Worm (Caenorhabditis elegans) whole organism, L4 larva: ENCODE measurements around the gene slc-25A18.2.
A peak's percentile ranks its signal among the peaks of the same experiment; 100 is the strongest.

Experiments used
- F44E2.7 ChIP-seq: fragments of 200-800 bp; sonication (Bioruptor generic); IDR thresholded peaks from 2 replicates; pipeline ENCODE4 v2.1.2; 2022; ENCODE audit warnings: missing genetic modification characterization, missing compliant biosample characterization
- F49E8.2 ChIP-seq: sonication (generic microtip); optimal IDR thresholded peaks from 2 replicates; lab custom pipeline; 2016; ENCODE audit warnings: missing compliant biosample characterization, mild to moderate bottlenecking, missing genetic modification characterization, borderline replicate concordance
- T20F7.1 ChIP-seq: fragments of 200-800 bp; sonication (Bioruptor generic); optimal IDR thresholded peaks from 2 replicates; lab custom pipeline; 2018; ENCODE audit warnings: mild to moderate bottlenecking, missing genetic modification characterization, missing compliant biosample characterization
- Y75B8A.6 ChIP-seq: fragments of 200-800 bp; sonication (Bioruptor generic); IDR thresholded peaks from 2 replicates; pipeline ENCODE4 v1.3.6; 2022; ENCODE audit warnings: missing genetic modification reagents, missing genetic modification characterization, missing compliant biosample characterization
- ZK337.2 ChIP-seq: fragments of 200-800 bp; sonication (Bioruptor generic); IDR thresholded peaks from 2 replicates; pipeline ENCODE4 v1.3.6; 2022; ENCODE audit warnings: missing genetic modification reagents, missing genetic modification characterization, missing compliant biosample characterization
- ceh-20 ChIP-seq: fragments of 200-800 bp; sonication (Bioruptor generic); IDR thresholded peaks from 2 replicates; pipeline ENCODE4 v1.3.6; 2022; ENCODE audit warnings: missing genetic modification reagents, missing genetic modification characterization, missing compliant biosample characterization
- ceh-44 ChIP-seq: fragments of 200-800 bp; sonication (Bioruptor generic); IDR thresholded peaks from 2 replicates; pipeline ENCODE4 v1.3.6; 2022; ENCODE audit warnings: missing genetic modification reagents, missing genetic modification characterization, missing compliant biosample characterization
- ceh-62 ChIP-seq: sonication (generic microtip); optimal IDR thresholded peaks from 2 replicates; lab custom pipeline; 2017; ENCODE audit warnings: missing biosample characterization, missing genetic modification characterization
- ces-1 ChIP-seq: fragments of 150-350 bp; sonication (generic microtip); optimal IDR thresholded peaks from 4 replicates; lab custom pipeline; 2014; ENCODE audit warnings: missing biosample characterization, missing genetic modification reagents, missing genetic modification characterization
- ctbp-1 ChIP-seq: fragments of 200-800 bp; sonication (Bioruptor generic); IDR thresholded peaks from 2 replicates; pipeline ENCODE4 v1.3.6; 2022; ENCODE audit warnings: missing genetic modification reagents, missing genetic modification characterization, missing compliant biosample characterization
- dmd-6 ChIP-seq: fragments of 200-800 bp; sonication (Bioruptor generic); IDR thresholded peaks from 2 replicates; pipeline ENCODE4 v1.3.6; 2022; ENCODE audit warnings: missing genetic modification reagents, missing genetic modification characterization, missing compliant biosample characterization
- dmd-8 ChIP-seq: fragments of 200-800 bp; sonication (Bioruptor generic); IDR thresholded peaks from 2 replicates; pipeline ENCODE4 v1.3.6; 2022; ENCODE audit warnings: missing genetic modification characterization, missing compliant biosample characterization
- egl-43 ChIP-seq: fragments of 200-800 bp; sonication (Bioruptor generic); IDR thresholded peaks from 2 replicates; pipeline ENCODE4 v1.3.6; 2022; ENCODE audit warnings: missing genetic modification reagents, missing genetic modification characterization, missing compliant biosample characterization
- lin-15B ChIP-seq: fragments of 150-350 bp; sonication (generic microtip); optimal IDR thresholded peaks from 3 replicates; lab custom pipeline; 2014; ENCODE audit warnings: missing biosample characterization, missing genetic modification characterization
- lin-29 ChIP-seq: fragments of 200-800 bp; sonication (Bioruptor generic); IDR thresholded peaks from 2 replicates; pipeline ENCODE4 v1.3.6; 2022; ENCODE audit warnings: missing genetic modification reagents, missing genetic modification characterization, missing compliant biosample characterization
- lir-3 ChIP-seq: sonication (generic microtip); optimal IDR thresholded peaks from 2 replicates; lab custom pipeline; 2016; ENCODE audit warnings: mild to moderate bottlenecking, missing genetic modification characterization, missing compliant biosample characterization
- madf-9 ChIP-seq: fragments of 200-800 bp; sonication (Bioruptor generic); conservative IDR thresholded peaks from 2 replicates; pipeline ENCODE4 v1.3.6; 2022; ENCODE audit warnings: missing genetic modification reagents, missing genetic modification characterization, missing compliant biosample characterization
- mdl-1 ChIP-seq, 2 experiments: fragments of 150-350 bp in 1 of 2; sonication (generic microtip) in 1 of 2; optimal IDR thresholded peaks; 2 replicates each; lab custom pipeline; 2014 to 2017; ENCODE audit warnings: missing biosample characterization in 2 of 2, missing genetic modification characterization in 2 of 2
- nhr-28 ChIP-seq: fragments of 150-350 bp; optimal IDR thresholded peaks from 2 replicates; lab custom pipeline; 2014; ENCODE audit warnings: missing biosample characterization, missing genetic modification characterization
- nhr-76 ChIP-seq: fragments of 150-350 bp; optimal IDR thresholded peaks from 2 replicates; lab custom pipeline; 2014; ENCODE audit warnings: missing biosample characterization, missing genetic modification characterization
- pqm-1 ChIP-seq: sonication (generic microtip); optimal IDR thresholded peaks from 2 replicates; lab custom pipeline; 2017; ENCODE audit warnings: missing biosample characterization, missing genetic modification characterization
- set-16 ChIP-seq: fragments of 200-800 bp; sonication (Bioruptor generic); IDR thresholded peaks from 2 replicates; pipeline ENCODE4 v1.3.6; 2022; ENCODE audit warnings: missing genetic modification reagents, missing genetic modification characterization, missing compliant biosample characterization
- snpc-1.2 ChIP-seq: fragments of 200-800 bp; sonication (Bioruptor generic); IDR thresholded peaks from 2 replicates; pipeline ENCODE4 v1.3.6; 2022; ENCODE audit warnings: missing genetic modification reagents, missing genetic modification characterization, missing compliant biosample characterization
- tag-97 ChIP-seq: fragments of 200-800 bp; sonication (Bioruptor generic); IDR thresholded peaks from 2 replicates; pipeline ENCODE4 v1.3.6; 2022; ENCODE audit warnings: missing genetic modification characterization, missing compliant biosample characterization
- tra-1 ChIP-seq: fragments of 200-800 bp; sonication (Bioruptor generic); IDR thresholded peaks from 2 replicates; pipeline ENCODE4 v1.3.6; 2022; ENCODE audit warnings: missing genetic modification reagents, missing genetic modification characterization, missing compliant biosample characterization
- unc-130 ChIP-seq: sonication (generic microtip); optimal IDR thresholded peaks from 2 replicates; lab custom pipeline; 2016; ENCODE audit warnings: missing genetic modification reagents, missing genetic modification characterization, missing compliant biosample characterization
- unc-62 ChIP-seq, 3 experiments: fragments of 150-350 bp in 1 of 3; sonication (generic microtip); optimal IDR thresholded peaks in 2 of 3; peaks in 1 of 3; 1 replicate in 1 of 3; 2 replicates in 2 of 3; lab custom pipeline; 2014 to 2017; ENCODE audit warnings: missing biosample characterization in 3 of 3, missing genetic modification characterization in 3 of 3, missing genetic modification reagents in 3 of 3, missing genotype in 1 of 3
- vab-7 ChIP-seq: fragments of 200-800 bp; sonication (Bioruptor generic); IDR thresholded peaks from 2 replicates; pipeline ENCODE4 v1.3.6; 2022; ENCODE audit warnings: missing genetic modification reagents, missing genetic modification characterization, missing compliant biosample characterization
- zip-2 ChIP-seq: fragments of 150-350 bp; optimal IDR thresholded peaks from 2 replicates; lab custom pipeline; 2014; ENCODE audit warnings: missing biosample characterization, missing genetic modification characterization

The slc-25A18.2 gene

DNA sequence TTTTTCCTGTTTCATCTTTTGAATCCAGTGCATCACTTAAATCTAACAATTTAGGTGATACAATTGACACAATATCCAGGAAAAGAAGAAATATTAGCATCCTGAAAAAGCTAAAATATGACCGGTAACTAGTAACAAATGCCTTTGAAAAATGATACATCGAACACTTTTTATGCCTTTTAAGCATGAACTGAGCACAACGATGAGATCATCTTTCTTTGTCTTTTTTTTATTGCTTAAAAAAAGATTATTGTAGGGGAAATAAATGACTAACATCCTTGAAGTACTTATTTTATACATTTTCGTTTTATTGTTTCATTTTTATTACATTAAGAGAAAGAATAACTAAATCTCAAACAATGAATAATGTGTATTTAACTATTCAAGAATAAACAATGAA, 9.0 kb upstream of the slc-25A18.2 start, which contains the start of gene F13B6.3:
F13B6.3 (minus strand) TSS at position 101 of the 400 bp plus-strand sequence.
- TF ChIP-seq snpc-1.2 (GFP tag; lab: Robert Waterston, UW) = no peak
- TF ChIP-seq zip-2 (tag; lab: Kevin White, UChicago) = no peak
- TF ChIP-seq F44E2.7 = no peak
- no peak for TF ChIP-seq ceh-44 (GFP tag; lab: Robert Waterston, UW)
- TF ChIP-seq ZK337.2 (GFP tag; lab: Robert Waterston, UW) = no peak
- TF ChIP-seq set-16 (GFP tag; lab: Robert Waterston, UW) = no peak
- TF ChIP-seq F49E8.2 = no peak
- TF ChIP-seq unc-130 (GFP tag; lab: Kevin White, UChicago) = no peak
- no peak for TF ChIP-seq lir-3 (tag; lab: Kevin White, UChicago)
- no peak for TF ChIP-seq tag-97 (GFP tag; lab: Robert Waterston, UW)
- TF ChIP-seq Y75B8A.6 = no peak
- TF ChIP-seq dmd-8 (GFP tag; lab: Robert Waterston, UW) = no peak

- TF ChIP-seq pqm-1 (tag; lab: Kevin White, UChicago) (peak; percentile 48), vab-7 (GFP tag; lab: Robert Waterston, UW) (no peak), lin-15B (tag; lab: Kevin White, UChicago) (no peak), tra-1 (0 out of 2 replicates have a peak, but pooled peaks have one; percentile 15), lin-29 (GFP tag; lab: Robert Waterston, UW) (no peak), egl-43 (GFP tag; lab: Robert Waterston, UW) (no peak), madf-9 (GFP tag; lab: Robert Waterston, UW) (no peak), T20F7.1 (GFP tag; lab: Kevin White, UChicago) (no peak), Y75B8A.6 (no peak), ceh-20 (GFP tag; lab: Robert Waterston, UW) (no peak), nhr-76 (tag; lab: Kevin White, UChicago) (no peak)
- TF ChIP-seq, all 104 proteins: peak for 2
Observed at ce11 chrIV:7467170-7467569, 7.7 kb upstream of the slc-25A18.2 start.

ce11 chrIV:7468638-7469037, 6.2 kb upstream of the slc-25A18.2 start:
- TF ChIP-seq zip-2 (tag; lab: Kevin White, UChicago) (no peak), unc-62 (GFP tag; optimal IDR thresholded peaks at IDR 0.05 in 1 of 2; lab: Kevin White, UChicago) (peak in 1 of 2 experiments; percentile 9), unc-62 (tag; optimal IDR thresholded peaks at IDR 0.05; lab: Kevin White, UChicago) (no peak), pqm-1 (tag; lab: Kevin White, UChicago) (peak; percentile 72)

DNA sequence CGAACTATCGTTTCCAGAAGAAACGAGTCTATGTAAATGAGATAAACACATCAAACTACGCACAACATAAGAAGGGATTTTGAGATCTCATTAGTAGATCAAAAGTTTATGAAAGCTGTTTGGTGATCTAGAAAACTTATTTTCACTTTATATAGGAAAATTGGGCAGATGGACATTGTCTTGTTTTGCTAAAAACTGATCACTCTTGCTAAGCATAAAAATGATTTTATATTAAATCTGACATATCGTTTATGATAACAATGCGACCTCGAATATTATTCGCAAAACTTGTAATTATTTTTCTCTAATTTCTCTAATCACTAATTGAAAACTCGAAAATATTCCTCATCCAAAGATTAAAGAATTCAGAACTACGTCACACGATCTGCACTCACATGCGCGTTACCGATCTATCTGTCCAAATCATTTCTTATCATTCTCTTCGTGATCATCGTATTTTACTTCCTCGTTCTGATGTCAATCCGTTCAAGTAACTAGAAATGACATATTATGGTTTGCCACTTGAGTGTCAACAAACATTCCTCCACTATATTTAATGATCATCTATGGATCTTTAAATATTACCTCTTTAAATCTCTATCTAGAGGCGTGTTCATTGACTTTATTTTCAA, 4.9 kb upstream of the slc-25A18.2 start, which contains the start of gene F55G1.7:
F55G1.7 (minus strand) TSS at position 51 of the 632 bp plus-strand sequence.
- TF ChIP-seq unc-62 (GFP tag; optimal IDR thresholded peaks at IDR 0.05 in 1 of 2; lab: Kevin White, UChicago) (peak in 1 of 2 experiments; percentile 85), unc-62 (tag; optimal IDR thresholded peaks at IDR 0.05; lab: Kevin White, UChicago) (no peak), ces-1 (GFP tag; lab: Kevin White, UChicago) (no peak), mdl-1 (tag; optimal IDR thresholded peaks at IDR 0.05; lab: Kevin White, UChicago) (peak in 1 of 2 experiments; percentile 12), dmd-6 (GFP tag; lab: Robert Waterston, UW) (peak; percentile 40), ctbp-1 (GFP tag; lab: Robert Waterston, UW) (no peak), nhr-28 (peak; percentile 12)
- TF ChIP-seq, all 104 proteins: peak for 4

DNA sequence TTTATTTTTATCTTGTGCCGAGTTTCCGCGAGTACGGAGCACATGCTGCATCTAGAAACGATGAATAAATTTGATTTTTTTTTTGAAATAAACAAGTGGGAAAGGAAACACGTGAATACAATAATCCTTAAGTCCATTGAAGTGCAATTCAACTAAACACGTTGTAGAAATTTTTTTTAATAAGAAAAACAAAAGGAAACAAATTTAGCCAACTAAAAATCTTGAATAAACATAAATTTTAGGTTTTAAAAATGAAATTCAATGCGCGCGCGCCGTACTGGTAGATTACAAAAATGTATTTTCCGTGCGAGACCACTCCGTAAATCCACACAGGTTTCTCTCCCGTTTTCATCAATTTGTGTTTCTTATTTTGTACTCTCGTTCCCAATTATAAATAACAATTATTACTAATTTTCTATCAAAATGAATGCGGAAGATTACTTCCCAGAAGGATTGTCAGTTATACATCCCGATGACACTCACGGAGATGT, 1.6 kb upstream of the slc-25A18.2 start, which contains the start of the genes plk-3 and F55G1.6:
plk-3 (minus strand) TSS at position 51 of the 491 bp plus-strand sequence.
F55G1.6 (plus strand) TSS at position 359 of the 491 bp plus-strand sequence.
- no peak for TF ChIP-seq ceh-62 (tag; lab: Kevin White, UChicago)
- peak; percentile 11 for TF ChIP-seq unc-130 (GFP tag; lab: Kevin White, UChicago)
